Fruit fly (Drosophila melanogaster) whole organism, embryonic: ENCODE data around the gene CG8173.

Experiments
- Abd-B ChIP-seq: fragments of 200-800 bp; sonication (Bioruptor generic); optimal IDR thresholded peaks from 2 replicates; lab custom pipeline; 2018; ENCODE audit warnings: missing biosample characterization, mild to moderate bottlenecking, missing genetic modification characterization, moderate library complexity
- Bdp1 ChIP-seq: fragments of 200-800 bp; sonication (Bioruptor generic); optimal IDR thresholded peaks from 3 replicates; lab custom pipeline; 2016; ENCODE audit warnings: missing biosample characterization, missing genetic modification characterization
- CG11093 ChIP-seq: fragments of 200-800 bp; sonication (Bioruptor generic); IDR thresholded peaks from 3 replicates; pipeline ENCODE4 v1.3.6; 2022; ENCODE audit warnings: missing biosample characterization, missing genetic modification characterization
- CG12155 ChIP-seq: fragments of 200-800 bp; sonication (Bioruptor generic); optimal IDR thresholded peaks from 3 replicates; lab custom pipeline; 2016; ENCODE audit warnings: missing biosample characterization, missing genetic modification characterization
- CG13894 ChIP-seq: fragments of 200-800 bp; sonication (Bioruptor generic); optimal IDR thresholded peaks from 3 replicates; lab custom pipeline; 2018; ENCODE audit warnings: missing biosample characterization, mild to moderate bottlenecking, missing genetic modification characterization, moderate library complexity
- CG14860 ChIP-seq: fragments of 200-800 bp; sonication (Bioruptor generic); IDR thresholded peaks from 3 replicates; pipeline ENCODE4 v1.3.6; 2022; ENCODE audit warnings: missing biosample characterization, missing genetic modification characterization; ENCODE audit not compliant: partially characterized antibody
- CG1603 ChIP-seq: fragments of 200-800 bp; sonication (Bioruptor generic); optimal IDR thresholded peaks from 2 replicates; lab custom pipeline; 2019; ENCODE audit warnings: missing biosample characterization, mild to moderate bottlenecking, missing genetic modification characterization, moderate library complexity
- CG17612 ChIP-seq: fragments of 200-800 bp; sonication (Bioruptor generic); IDR thresholded peaks from 2 replicates; pipeline ENCODE4 v1.3.6; 2022; ENCODE audit warnings: missing biosample characterization, missing genetic modification characterization
- CG17912 ChIP-seq: fragments of 200-800 bp; sonication (Bioruptor generic); optimal IDR thresholded peaks from 2 replicates; lab custom pipeline; 2018; ENCODE audit warnings: missing biosample characterization, mild to moderate bottlenecking, missing genetic modification characterization
- CG18599 ChIP-seq: fragments of 200-800 bp; sonication (Bioruptor generic); optimal IDR thresholded peaks from 3 replicates; lab custom pipeline; 2017; ENCODE audit warnings: missing biosample characterization, missing genetic modification characterization, mild to moderate bottlenecking, moderate library complexity, missing genetic modification reagents
- CG2116 ChIP-seq: fragments of 200-800 bp; sonication (Bioruptor generic); optimal IDR thresholded peaks from 3 replicates; lab custom pipeline; 2018; ENCODE audit warnings: missing biosample characterization, mild to moderate bottlenecking, missing genetic modification characterization
- CG30431 ChIP-seq: fragments of 200-800 bp; sonication (Bioruptor generic); optimal IDR thresholded peaks from 2 replicates; lab custom pipeline; 2017; ENCODE audit warnings: missing biosample characterization, missing genetic modification characterization
- CG33557 ChIP-seq: fragments of 200-800 bp; sonication (Bioruptor generic); optimal IDR thresholded peaks from 2 replicates; lab custom pipeline; 2019; ENCODE audit warnings: missing biosample characterization, mild to moderate bottlenecking, missing genetic modification characterization, moderate library complexity
- CG3407 ChIP-seq: fragments of 200-800 bp; sonication (Bioruptor generic); optimal IDR thresholded peaks from 2 replicates; lab custom pipeline; 2018; ENCODE audit warnings: missing biosample characterization, mild to moderate bottlenecking, missing genetic modification characterization
- CG6254 ChIP-seq: fragments of 200-800 bp; sonication (Bioruptor generic); optimal IDR thresholded peaks from 3 replicates; lab custom pipeline; 2017; ENCODE audit warnings: mild to moderate bottlenecking, missing biosample characterization, missing genetic modification reagents, missing genetic modification characterization
- CG6654 ChIP-seq: fragments of 200-800 bp; sonication (Bioruptor generic); optimal IDR thresholded peaks from 2 replicates; lab custom pipeline; 2017; ENCODE audit warnings: missing biosample characterization, mild to moderate bottlenecking, missing genetic modification characterization
- CG7372 ChIP-seq: fragments of 200-800 bp; sonication (Bioruptor generic); IDR thresholded peaks from 2 replicates; pipeline ENCODE4 v1.3.6; 2022; ENCODE audit warnings: missing biosample characterization, missing genetic modification characterization
- CG7963 ChIP-seq: fragments of 200-800 bp; sonication (Bioruptor generic); IDR thresholded peaks from 3 replicates; pipeline ENCODE4 v1.3.6; 2022; ENCODE audit warnings: missing biosample characterization, missing genetic modification characterization; ENCODE audit not compliant: partially characterized antibody
- CG8290 ChIP-seq, 3 experiments: fragments of 200-800 bp; sonication (Bioruptor generic); optimal IDR thresholded peaks; 2 replicates each; lab custom pipeline; 2016 to 2019; ENCODE audit warnings: missing biosample characterization in 3 of 3, missing genetic modification characterization in 3 of 3, mild to moderate bottlenecking in 2 of 3, moderate library complexity in 1 of 3
- CG8359 ChIP-seq: fragments of 200-800 bp; sonication (Bioruptor generic); optimal IDR thresholded peaks from 2 replicates; lab custom pipeline; 2017; ENCODE audit warnings: missing biosample characterization, mild to moderate bottlenecking, missing genetic modification characterization, borderline replicate concordance
- CTCF ChIP-seq: fragments of 200-800 bp; sonication (Bioruptor generic); optimal IDR thresholded peaks from 2 replicates; lab custom pipeline; 2017; ENCODE audit warnings: missing biosample characterization, mild to moderate bottlenecking, missing genetic modification characterization, moderate library complexity
- Dek ChIP-seq: fragments of 200-800 bp; sonication (Bioruptor generic); optimal IDR thresholded peaks from 3 replicates; lab custom pipeline; 2019; ENCODE audit warnings: missing biosample characterization, mild to moderate bottlenecking, missing genetic modification characterization, moderate library complexity
- Dip3 ChIP-seq: fragments of 200-800 bp; sonication (Bioruptor generic); optimal IDR thresholded peaks from 3 replicates; lab custom pipeline; 2016; ENCODE audit warnings: missing biosample characterization, missing genetic modification characterization
- Hey ChIP-seq: fragments of 200-800 bp; sonication (Bioruptor generic); optimal IDR thresholded peaks from 3 replicates; lab custom pipeline; 2018; ENCODE audit warnings: missing biosample characterization, mild to moderate bottlenecking, missing genetic modification characterization
- HmgD ChIP-seq: fragments of 200-800 bp; sonication (Bioruptor generic); optimal IDR thresholded peaks from 3 replicates; lab custom pipeline; 2016; ENCODE audit warnings: missing biosample characterization, missing genetic modification characterization
- Hr78 ChIP-seq, 2 experiments: fragments of 200-800 bp in 1 of 2; fragments of >200 bp in 1 of 2; sonication (Bioruptor generic) in 1 of 2; optimal IDR thresholded peaks; 2 replicates each; lab custom pipeline; 2017 to 2019; ENCODE audit warnings: missing biosample characterization in 2 of 2, missing genetic modification characterization in 2 of 2, mild to moderate bottlenecking in 1 of 2, moderate library complexity in 1 of 2
- Kr ChIP-seq: fragments of 200-800 bp; sonication (Bioruptor generic); optimal IDR thresholded peaks from 2 replicates; lab custom pipeline; 2017; ENCODE audit warnings: missing biosample characterization, mild to moderate bottlenecking, missing genetic modification characterization
- Lpt ChIP-seq: fragments of >200 bp; optimal IDR thresholded peaks from 2 replicates; lab custom pipeline; 2018; ENCODE audit warnings: missing biosample characterization, missing genetic modification characterization
- ap ChIP-seq: fragments of 200-800 bp; sonication (Bioruptor generic); IDR thresholded peaks from 2 replicates; pipeline ENCODE4 v1.3.6; 2022; ENCODE audit warnings: missing biosample characterization, missing genetic modification characterization
- bbx ChIP-seq: fragments of 200-800 bp; sonication (Bioruptor generic); IDR thresholded peaks from 2 replicates; pipeline ENCODE4 v1.3.6; 2022; ENCODE audit warnings: missing biosample characterization, missing genetic modification characterization; ENCODE audit not compliant: partially characterized antibody
- bowl ChIP-seq: fragments of 200-800 bp; sonication (Bioruptor generic); IDR thresholded peaks from 2 replicates; pipeline ENCODE4 v1.3.6; 2022; ENCODE audit warnings: missing biosample characterization, missing genetic modification characterization
- crol ChIP-seq: fragments of 200-800 bp; sonication (Bioruptor generic); IDR thresholded peaks from 2 replicates; pipeline ENCODE4 v1.3.6; 2022; ENCODE audit warnings: missing biosample characterization, missing genetic modification characterization
- da ChIP-seq: fragments of 200-800 bp; sonication (Bioruptor generic); optimal IDR thresholded peaks from 2 replicates; lab custom pipeline; 2016; ENCODE audit warnings: missing biosample characterization, missing genetic modification characterization
- emc ChIP-seq: fragments of 200-800 bp; sonication (Bioruptor generic); optimal IDR thresholded peaks from 2 replicates; lab custom pipeline; 2016; ENCODE audit warnings: missing biosample characterization, missing genetic modification characterization
- ems ChIP-seq: fragments of 200-800 bp; sonication (Bioruptor generic); optimal IDR thresholded peaks from 3 replicates; lab custom pipeline; 2016; ENCODE audit warnings: missing biosample characterization, missing genetic modification characterization
- exex ChIP-seq: fragments of 200-800 bp; sonication (Bioruptor generic); optimal IDR thresholded peaks from 4 replicates; lab custom pipeline; 2018; ENCODE audit warnings: missing biosample characterization, mild to moderate bottlenecking, missing genetic modification characterization, moderate library complexity
- fd96Cb ChIP-seq: fragments of 200-800 bp; sonication (Bioruptor generic); optimal IDR thresholded peaks from 2 replicates; lab custom pipeline; 2018; ENCODE audit warnings: missing biosample characterization, mild to moderate bottlenecking, missing genetic modification characterization, moderate library complexity
- prd ChIP-seq, 3 experiments: fragments of >200 bp in 2 of 3; fragments of 200-800 bp in 1 of 3; sonication (Bioruptor generic) in 1 of 3; optimal IDR thresholded peaks in 2 of 3; IDR thresholded peaks in 1 of 3; 2 replicates in 2 of 3; 3 replicates in 1 of 3; pipeline versions ENCODE4 v1.3.6 to Lab custom; 2017 to 2022; ENCODE audit warnings: missing biosample characterization in 1 of 3, missing genetic modification characterization in 1 of 3
- ranshi ChIP-seq: fragments of 200-800 bp; sonication (Bioruptor generic); IDR thresholded peaks from 2 replicates; pipeline ENCODE4 v1.3.6; 2022; ENCODE audit warnings: missing biosample characterization, missing genetic modification characterization
- repo ChIP-seq: fragments of 200-800 bp; sonication (Bioruptor generic); optimal IDR thresholded peaks from 2 replicates; lab custom pipeline; 2016; ENCODE audit warnings: missing biosample characterization, missing genetic modification characterization
- sens ChIP-seq: fragments of 200-800 bp; sonication (Bioruptor generic); peaks from one replicate; lab custom pipeline; 2016; ENCODE audit warnings: missing biosample characterization, missing genetic modification characterization
- sisA ChIP-seq: fragments of 200-800 bp; sonication (Bioruptor generic); IDR thresholded peaks from 2 replicates; pipeline ENCODE4 v1.3.6; 2022; ENCODE audit warnings: missing biosample characterization, missing genetic modification characterization
- sob ChIP-seq: fragments of 200-800 bp; sonication (Bioruptor generic); IDR thresholded peaks from 2 replicates; pipeline ENCODE4 v1.3.6; 2022; ENCODE audit warnings: missing biosample characterization, missing genetic modification characterization
- sqz ChIP-seq: fragments of 200-800 bp; sonication (Bioruptor generic); optimal IDR thresholded peaks from 3 replicates; lab custom pipeline; 2018; ENCODE audit warnings: missing biosample characterization, mild to moderate bottlenecking, missing genetic modification characterization
- tin ChIP-seq: fragments of 200-800 bp; sonication (Bioruptor generic); optimal IDR thresholded peaks from 3 replicates; lab custom pipeline; 2016; ENCODE audit warnings: missing biosample characterization, missing genetic modification characterization
- unc-4 ChIP-seq: fragments of 200-800 bp; sonication (Bioruptor generic); IDR thresholded peaks from 2 replicates; pipeline ENCODE4 v1.3.6; 2022; ENCODE audit warnings: missing biosample characterization, missing genetic modification characterization; ENCODE audit not compliant: partially characterized antibody

CG8173 gene

DNA sequence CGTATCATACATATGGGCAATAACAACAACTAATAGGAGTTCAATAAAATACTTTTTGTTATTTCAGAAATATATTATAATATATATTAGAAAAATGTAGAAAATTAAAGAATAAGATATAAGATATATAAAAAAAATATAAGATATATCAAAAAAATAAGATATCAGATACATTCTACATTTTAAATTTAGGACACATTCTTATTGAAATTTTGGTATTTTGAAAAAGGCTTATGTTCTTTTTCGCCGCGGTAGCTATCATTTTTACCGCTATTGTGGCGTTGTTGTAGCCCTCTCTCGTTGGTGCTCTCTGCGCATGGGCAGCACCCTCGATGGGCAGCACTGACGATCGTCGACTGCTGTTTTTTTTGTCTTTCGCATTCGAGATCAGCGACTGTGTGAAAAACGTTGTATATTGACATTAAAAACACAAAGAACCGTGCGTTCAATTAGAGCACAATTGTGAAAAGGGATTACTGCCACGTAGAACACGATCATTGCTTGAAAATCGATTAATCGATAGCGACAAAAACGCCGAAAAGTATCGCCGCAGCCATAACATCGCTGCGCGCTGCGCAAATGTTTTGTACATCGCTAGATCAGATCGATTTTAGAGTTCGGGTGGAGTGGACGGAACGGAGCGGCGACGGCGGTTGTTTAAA, 28.5 kb upstream of the CG8173 start (continued):
- no peak for TF ChIP-seq Hey (tag; lab: Kevin White, UChicago)
- TF ChIP-seq ranshi (GFP tag; lab: Robert Waterston, UW), result 0 out of 2 replicates have a peak, but pooled peaks have one; percentile 44
- TF ChIP-seq CG12155 (GFP tag; lab: Kevin White, UChicago), result peak; percentile 21
- no peak for TF ChIP-seq Hr78 (GFP tag; optimal IDR thresholded peaks at IDR 0.05; lab: Kevin White, UChicago)
- TF ChIP-seq CG8359 (GFP tag; lab: Kevin White, UChicago), result no peak
- peak; percentile 89 for TF ChIP-seq CG14860
- no peak for TF ChIP-seq exex (tag; lab: Kevin White, UChicago)
- peak; percentile 20 for TF ChIP-seq CG33557 (GFP tag; lab: Kevin White, UChicago)
- TF ChIP-seq Dip3 (GFP tag; lab: Kevin White, UChicago), result no peak
- TF ChIP-seq CG18599 (GFP tag; lab: Kevin White, UChicago), result peak; percentile 66
- peak; percentile 88 for TF ChIP-seq sens (GFP tag; lab: Kevin White, UChicago)
- TF ChIP-seq CG17612, result no peak
- no peak for TF ChIP-seq CG17912 (GFP tag; lab: Kevin White, UChicago)
- peak; percentile 19 for TF ChIP-seq tin (GFP tag; lab: Kevin White, UChicago)
- no peak for TF ChIP-seq CG3407

DNA sequence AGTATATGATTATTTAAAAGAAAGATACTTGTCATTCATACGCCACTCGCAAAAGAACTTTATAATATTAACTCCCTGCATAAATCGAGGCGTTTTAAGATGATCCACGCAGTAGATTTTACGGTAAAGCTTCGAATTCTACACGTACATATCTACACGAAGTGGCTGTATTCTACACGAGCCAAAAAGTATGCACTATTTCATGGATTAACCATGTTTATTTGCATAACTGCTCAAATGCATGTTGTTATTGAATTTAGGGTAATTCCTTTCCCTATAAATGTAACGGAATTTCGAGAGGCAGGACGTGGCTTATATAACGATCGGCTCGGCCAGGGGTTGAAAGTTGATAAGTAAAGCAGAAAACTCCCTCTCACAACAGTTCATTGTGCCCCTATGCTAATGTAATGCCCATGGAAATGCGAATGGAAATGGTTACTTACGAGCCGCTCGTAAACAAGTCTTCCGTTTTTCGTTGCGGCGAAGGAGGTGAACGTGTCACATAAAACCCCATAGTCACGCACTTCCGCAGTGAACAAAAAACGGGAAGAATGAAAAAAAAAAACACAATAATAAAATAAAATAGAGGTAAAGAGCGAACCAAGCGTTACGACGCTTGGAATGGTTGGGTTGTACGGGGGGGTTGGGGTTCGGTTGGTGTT, 27.7 kb upstream of the CG8173 start:
- TF ChIP-seq Bdp1 (GFP tag; lab: Kevin White, UChicago) (no peak), sqz (peak; percentile 36), emc (GFP tag; lab: Kevin White, UChicago) (no peak), fd96Cb (no peak), Abd-B (GFP tag; lab: Kevin White, UChicago) (no peak), CG2116 (GFP tag; lab: Kevin White, UChicago) (no peak), CG17612 (no peak), Lpt (GFP tag; lab: Kevin White, UChicago) (no peak), CG7963 (no peak), sisA (GFP tag; lab: Robert Waterston, UW) (no peak), CG6654 (no peak), CG7372 (GFP tag; lab: Robert Waterston, UW) (no peak), CG30431 (GFP tag; lab: Kevin White, UChicago) (no peak), CG1603 (peak; percentile 9), crol (GFP tag; lab: Robert Waterston, UW) (peak; percentile 32; the same call in 1 of the 2 replicates), Dek (no peak), ems (GFP tag; lab: Kevin White, UChicago) (no peak), sens (GFP tag; lab: Kevin White, UChicago) (peak; percentile 0), Kr (GFP tag; lab: Kevin White, UChicago) (no peak), da (GFP tag; lab: Kevin White, UChicago) (no peak), CG11093 (no peak), CG6254 (GFP tag; lab: Kevin White, UChicago) (no peak), CTCF (GFP tag; lab: Kevin White, UChicago) (peak; percentile 88), CG8290 (GFP tag; optimal IDR thresholded peaks at IDR 0.05; lab: Kevin White, UChicago) (peak; percentile 82), CG8290 (tag; optimal IDR thresholded peaks at IDR 0.05; lab: Kevin White, UChicago) (peak; percentile 74 to 95), tin (GFP tag; lab: Kevin White, UChicago) (no peak), prd (optimal IDR thresholded peaks at IDR 0.05; lab: Kevin White, UChicago) (no peak), prd (GFP tag; IDR thresholded peaks at IDR 0.05; lab: Robert Waterston, UW) (no peak), repo (GFP tag; lab: Kevin White, UChicago) (no peak), CG13894 (peak; percentile 12), bowl (no peak), sob (no peak), unc-4 (GFP tag; lab: Robert Waterston, UW) (peak; percentile 24; the same call in 1 of the 2 replicates), HmgD (no peak), bbx (GFP tag; lab: Robert Waterston, UW) (peak; percentile 34; the same call in 1 of the 2 replicates), ap (GFP tag; lab: Robert Waterston, UW) (no peak)
